Fruit fly (Drosophila melanogaster) Kc167 (cell line): Measurements from ENCODE around the gene CG5116.

Experiments used
- Myc ChIP-seq: fragments of >200 bp; optimal IDR thresholded peaks from 2 replicates; lab custom pipeline; 2017; ENCODE audit warnings: missing external identifiers
- Sin3A ChIP-seq: fragments of >200 bp; optimal IDR thresholded peaks from 2 replicates; lab custom pipeline; 2018; ENCODE audit warnings: missing external identifiers
- h ChIP-seq: fragments of >200 bp; optimal IDR thresholded peaks from 3 replicates; lab custom pipeline; 2018; ENCODE audit warnings: missing external identifiers
- insv ChIP-seq: fragments of >200 bp; optimal IDR thresholded peaks from 3 replicates; lab custom pipeline; 2018; ENCODE audit warnings: missing external identifiers
- psq ChIP-seq: fragments of >200 bp; optimal IDR thresholded peaks from 2 replicates; lab custom pipeline; 2017; ENCODE audit warnings: missing external identifiers
- ttk ChIP-seq: sonication (Bioruptor generic); optimal IDR thresholded peaks from 2 replicates; lab custom pipeline; 2017; ENCODE audit warnings: missing external identifiers

- TF ChIP-seq ttk (lab: Kevin White, UChicago): no peak
- TF ChIP-seq h (lab: Kevin White, UChicago): no peak
- no peak for TF ChIP-seq insv (lab: Kevin White, UChicago)
- no peak for TF ChIP-seq Sin3A (lab: Kevin White, UChicago)
- no peak for TF ChIP-seq Myc (lab: Kevin White, UChicago)
- no peak for TF ChIP-seq psq (lab: Kevin White, UChicago)
Observed at dm6 chr3R:25437254-25437810, 45.6 kb upstream of the CG5116 start.
